Fruit fly (Drosophila melanogaster) Kc167 (cell line): ENCODE data around the gene betaCOP.

ENCODE experiments used
- Myc ChIP-seq: fragments of >200 bp; optimal IDR thresholded peaks from 2 replicates; lab custom pipeline; 2017; ENCODE audit warnings: missing external identifiers
- Sin3A ChIP-seq: fragments of >200 bp; optimal IDR thresholded peaks from 2 replicates; lab custom pipeline; 2018; ENCODE audit warnings: missing external identifiers
- psq ChIP-seq: fragments of >200 bp; optimal IDR thresholded peaks from 2 replicates; lab custom pipeline; 2017; ENCODE audit warnings: missing external identifiers

DNA sequence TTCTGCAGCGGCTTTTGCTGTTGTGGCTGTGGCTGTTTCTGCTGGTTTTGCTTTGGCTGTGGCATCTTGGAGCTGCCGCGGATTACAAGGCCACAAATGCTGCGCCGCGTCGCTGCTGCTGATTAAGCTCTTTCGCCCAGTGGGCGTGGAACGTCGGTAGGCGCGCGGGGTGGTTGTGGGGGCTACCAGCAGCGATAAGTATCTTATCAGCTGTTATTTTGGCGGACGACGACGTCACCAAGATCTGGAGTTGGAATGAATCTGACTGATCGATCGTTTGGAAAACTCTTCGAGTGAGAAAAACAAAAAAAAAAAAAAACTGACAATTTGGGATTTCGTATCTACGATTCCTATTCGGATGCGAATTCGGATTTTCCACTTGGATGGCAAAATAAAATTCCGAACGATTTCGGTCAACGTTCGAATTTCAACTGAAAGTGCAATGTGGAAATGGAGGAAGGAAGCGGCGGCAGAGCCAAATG, 19.1 kb upstream of the betaCOP start:
- TF ChIP-seq psq (lab: Kevin White, UChicago) (no peak), Myc (lab: Kevin White, UChicago) (no peak), Sin3A (no peak)
